Worm (Caenorhabditis elegans) whole organism, L4/young adult: Measurements from ENCODE around the gene C15H9.4.

Experiments used
- W03F9.2 ChIP-seq: fragments of 150-350 bp; optimal IDR thresholded peaks from 2 replicates; lab custom pipeline; 2014; ENCODE audit warnings: missing biosample characterization, missing genetic modification characterization
- him-1 ChIP-seq: sonication (generic microtip); optimal IDR thresholded peaks from 2 replicates; lab custom pipeline; 2016; ENCODE audit warnings: missing genotype, missing genetic modification reagents, missing genetic modification characterization, missing compliant biosample characterization

DNA sequence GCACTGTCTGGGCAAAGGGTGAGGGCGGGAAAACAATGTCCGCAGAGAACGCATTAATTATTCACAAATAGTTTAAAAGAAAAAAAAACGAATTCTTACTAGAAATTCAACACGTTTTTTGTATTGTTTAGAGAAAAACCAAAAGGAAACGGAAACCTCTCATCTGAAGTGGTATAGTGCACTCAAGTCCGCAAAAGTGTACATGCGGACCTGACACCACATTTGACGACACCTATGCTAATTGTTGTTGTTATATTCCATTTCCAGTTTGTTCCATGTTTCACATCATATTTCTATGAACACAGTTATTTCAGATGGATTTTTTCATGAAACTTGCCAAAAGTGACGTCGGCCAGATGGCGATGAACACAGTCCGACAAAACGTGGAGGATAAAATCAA, 44.7 kb upstream of the C15H9.4 start, which contains the start of gene C45B2.6:
- no peak for TF ChIP-seq W03F9.2 (tag; lab: Kevin White, UChicago)
- TF ChIP-seq him-1 (tag; lab: Kevin White, UChicago), result no peak
